Worm (Caenorhabditis elegans): ENCODE measurements around the gene ptr-20.
A peak's percentile ranks its signal among the peaks of the same experiment; 100 is the strongest.

ptr-20 gene

ce11 chrII:15174915-15175548 is 17.1 kb downstream of the ptr-20 start, which contains the start of gene gst-31:
TSS of gene gst-31 (minus strand) at chrII:15174965.
- TF ChIP-seq nhr-237 (tag; optimal IDR thresholded peaks at IDR 0.05) = no peak
- TF ChIP-seq elt-3 (tag; optimal IDR thresholded peaks at IDR 0.05) = no peak
- TF ChIP-seq lin-11 (tag; optimal IDR thresholded peaks at IDR 0.05) = no peak
- peak; percentile 67 for TF ChIP-seq unc-55 (GFP tag; optimal IDR thresholded peaks at IDR 0.05)
- no peak for TF ChIP-seq ceh-16 (tag; optimal IDR thresholded peaks at IDR 0.05)
- no peak for TF ChIP-seq mab-5 (tag; optimal IDR thresholded peaks at IDR 0.05)
- TF ChIP-seq nhr-129 (tag; optimal IDR thresholded peaks at IDR 0.05) = no peak
- TF ChIP-seq C34F6.9 (tag; optimal IDR thresholded peaks at IDR 0.05) = peak; percentile 9
- no peak for TF ChIP-seq zag-1 (tag; optimal IDR thresholded peaks at IDR 0.05)
- TF ChIP-seq nhr-12 (tag; optimal IDR thresholded peaks at IDR 0.05) = no peak
- TF ChIP-seq nhr-11 (tag; optimal IDR thresholded peaks at IDR 0.05) = no peak
- no peak for TF ChIP-seq R02D3.7 (tag; optimal IDR thresholded peaks at IDR 0.05)
- no peak for TF ChIP-seq egl-27 (tag; optimal IDR thresholded peaks at IDR 0.05)
- no peak for TF ChIP-seq nhr-23 (tag; optimal IDR thresholded peaks at IDR 0.05)
- no peak for TF ChIP-seq lin-39 (tag; optimal IDR thresholded peaks at IDR 0.05)
- no peak for TF ChIP-seq ZK546.5 (tag; optimal IDR thresholded peaks at IDR 0.05)

DNA sequence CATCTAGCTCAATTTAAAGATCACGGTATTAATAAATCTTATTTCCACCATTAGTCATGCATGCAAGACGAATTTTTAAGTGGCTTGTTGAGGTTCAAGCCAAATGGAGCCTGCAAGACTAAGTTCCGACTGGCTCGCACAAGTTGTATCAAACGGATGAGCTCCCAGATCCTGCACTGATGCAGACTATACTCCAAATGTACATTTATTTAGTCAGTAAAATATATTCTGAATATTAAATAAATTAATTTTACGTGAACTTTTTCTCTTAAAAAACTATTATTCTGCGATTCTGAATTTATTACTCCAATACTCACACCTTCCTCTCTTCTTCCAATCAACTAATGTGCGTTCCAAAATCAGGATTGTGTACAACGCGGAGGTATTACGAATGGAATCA is 17.7 kb downstream of the ptr-20 start, which contains the start of gene Y53F4B.36:
Gene Y53F4B.36, plus strand, starts transcription at position 301 of the 400 bp plus-strand sequence.
- TF ChIP-seq nhr-25 (tag; optimal IDR thresholded peaks at IDR 0.05) = no peak
- no peak for TF ChIP-seq ceh-82 (tag; optimal IDR thresholded peaks at IDR 0.05)
- TF ChIP-seq ztf-4 (tag; optimal IDR thresholded peaks at IDR 0.05) = no peak
- TF ChIP-seq blmp-1 (tag; optimal IDR thresholded peaks at IDR 0.05; ENCODE audit: insufficient read depth) = no peak
- TF ChIP-seq sem-4 (tag; optimal IDR thresholded peaks at IDR 0.05) = no peak
- no peak for TF ChIP-seq elt-3 (tag; optimal IDR thresholded peaks at IDR 0.05)
- TF ChIP-seq unc-39 (tag; optimal IDR thresholded peaks at IDR 0.05) = no peak
- no peak for TF ChIP-seq sma-9 (GFP tag; optimal IDR thresholded peaks at IDR 0.05)
- no peak for TF ChIP-seq sma-9 (tag; optimal IDR thresholded peaks at IDR 0.05)
- TF ChIP-seq mbf-1 (tag; optimal IDR thresholded peaks at IDR 0.05) = no peak
- no peak for TF ChIP-seq ZK546.5 (tag; optimal IDR thresholded peaks at IDR 0.05)
- TF ChIP-seq egl-27 (tag; optimal IDR thresholded peaks at IDR 0.05) = no peak
- no peak for TF ChIP-seq dmd-4 (tag; optimal IDR thresholded peaks at IDR 0.05)
- TF ChIP-seq nhr-6 (tag; optimal IDR thresholded peaks at IDR 0.05) = no peak
- TF ChIP-seq zag-1 (tag; optimal IDR thresholded peaks at IDR 0.05) = no peak
- no peak for TF ChIP-seq nhr-12 (tag; optimal IDR thresholded peaks at IDR 0.05)
- TF ChIP-seq ztf-1 (GFP tag; conservative IDR thresholded peaks at IDR 0.05) = no peak
- no peak for TF ChIP-seq ztf-11 (tag; optimal IDR thresholded peaks at IDR 0.05)

- TF ChIP-seq lin-13 (GFP tag; optimal IDR thresholded peaks at IDR 0.05) (no peak), alr-1 (tag; optimal IDR thresholded peaks at IDR 0.05) (no peak), Y55F3AM.14 (GFP tag; optimal IDR thresholded peaks at IDR 0.05) (no peak), nhr-21 (tag; optimal IDR thresholded peaks at IDR 0.05) (no peak)
Observed at ce11 chrII:15178494-15178893, 20.5 kb downstream of the ptr-20 start, which contains the start of gene gst-32. TSS of gene gst-32 (minus strand) at chrII:15178594.

DNA sequence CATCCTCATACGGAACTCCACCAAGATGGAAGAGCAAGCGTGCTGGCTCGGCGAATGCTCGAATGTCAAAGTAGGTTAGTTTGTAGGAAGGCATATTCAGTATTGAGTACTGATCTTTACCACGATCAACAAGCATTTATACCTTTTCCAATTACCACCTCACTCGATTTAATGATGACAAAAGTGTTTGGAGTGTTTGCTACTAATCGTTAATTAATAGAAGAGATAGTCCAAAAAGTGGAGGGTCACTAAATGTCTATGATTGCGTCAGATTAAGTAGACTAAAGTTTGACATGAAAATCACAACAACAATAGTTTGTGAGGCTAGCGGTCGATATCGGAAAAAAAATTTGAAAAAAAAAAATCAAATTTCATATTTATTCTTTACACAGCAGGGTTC is 25.2 kb downstream of the ptr-20 start, which contains the start of gene gst-34:
Gene gst-34, minus strand, starts transcription at position 101 of the 400 bp plus-strand sequence.
- TF ChIP-seq aly-2 (tag; optimal IDR thresholded peaks at IDR 0.05) = no peak
- no peak for TF ChIP-seq ztf-4 (tag; optimal IDR thresholded peaks at IDR 0.05)
- TF ChIP-seq sma-3 (GFP tag; optimal IDR thresholded peaks at IDR 0.05) = no peak

DNA sequence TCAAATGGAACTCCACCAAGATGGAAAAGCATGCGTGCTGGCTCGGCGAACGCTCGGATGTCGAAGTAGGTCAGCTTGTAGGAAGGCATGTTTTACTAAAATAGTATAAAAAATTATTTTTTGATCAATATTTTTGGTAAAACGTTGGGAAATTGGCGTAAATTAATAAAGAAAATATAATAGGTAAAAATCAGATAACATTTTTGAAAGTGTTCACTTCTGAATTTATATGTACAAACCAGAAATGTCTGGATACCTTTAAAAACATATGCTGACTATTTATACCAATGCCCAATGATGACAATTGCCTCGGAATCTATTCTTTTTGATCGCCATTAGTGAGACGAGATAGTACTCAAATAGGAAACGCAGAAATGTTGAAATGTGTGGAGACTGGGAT is 27.3 kb downstream of the ptr-20 start, which contains the start of gene gst-35:
Gene gst-35, minus strand, starts transcription at position 101 of the 400 bp plus-strand sequence.
- no peak for TF ChIP-seq mbf-1 (tag; optimal IDR thresholded peaks at IDR 0.05)
- no peak for TF ChIP-seq ZK546.5 (tag; optimal IDR thresholded peaks at IDR 0.05)
- no peak for TF ChIP-seq lin-11 (tag; optimal IDR thresholded peaks at IDR 0.05)
- TF ChIP-seq ztf-1 (GFP tag; conservative IDR thresholded peaks at IDR 0.05) = no peak
- no peak for TF ChIP-seq sma-3 (GFP tag; optimal IDR thresholded peaks at IDR 0.05)
- TF ChIP-seq nhr-6 (tag; optimal IDR thresholded peaks at IDR 0.05) = no peak
- TF ChIP-seq nhr-25 (tag; optimal IDR thresholded peaks at IDR 0.05) = no peak
- TF ChIP-seq ama-1 (optimal IDR thresholded peaks at IDR 0.05) = no peak
- no peak for TF ChIP-seq nhr-21 (tag; optimal IDR thresholded peaks at IDR 0.05)
- no peak for TF ChIP-seq C34F6.9 (tag; optimal IDR thresholded peaks at IDR 0.05)
- no peak for TF ChIP-seq lsy-2 (tag; optimal IDR thresholded peaks at IDR 0.05)
- TF ChIP-seq gmeb-1 (tag; optimal IDR thresholded peaks at IDR 0.05) = no peak

Data from whole organism, L2 larva.